Worm (Caenorhabditis elegans) whole organism, L4/young adult: ENCODE data around the gene fbxb-111.

ENCODE experiments used
- W03F9.2 ChIP-seq: fragments of 150-350 bp; optimal IDR thresholded peaks from 2 replicates; lab custom pipeline; 2014; ENCODE audit warnings: missing biosample characterization, missing genetic modification characterization
- dao-5 ChIP-seq: sonication (generic microtip); optimal IDR thresholded peaks from 2 replicates; lab custom pipeline; 2016; ENCODE audit warnings: missing genotype, missing genetic modification characterization, moderate library complexity, missing compliant biosample characterization
- him-1 ChIP-seq: sonication (generic microtip); optimal IDR thresholded peaks from 2 replicates; lab custom pipeline; 2016; ENCODE audit warnings: missing genotype, missing genetic modification reagents, missing genetic modification characterization, missing compliant biosample characterization

- TF ChIP-seq him-1 (tag; lab: Kevin White, UChicago) (no peak), W03F9.2 (tag; lab: Kevin White, UChicago) (no peak), dao-5 (tag; lab: Kevin White, UChicago) (no peak)
These were observed 8.6 kb upstream of the fbxb-111 start for ce11 chrII:2783380-2783779.
